Worm (Caenorhabditis elegans) whole organism, midembryonic: ENCODE data around the gene srh-70.

ENCODE experiments used
- cog-1 ChIP-seq: sonication (generic microtip); optimal IDR thresholded peaks from 2 replicates; lab custom pipeline; 2016; ENCODE audit warnings: missing genetic modification characterization, missing compliant biosample characterization
- flt-1 ChIP-seq: fragments of 200-800 bp; sonication (Bioruptor generic); IDR thresholded peaks from 2 replicates; pipeline ENCODE4 v1.3.6; 2022; ENCODE audit warnings: missing genetic modification characterization, missing compliant biosample characterization
- ref-1 ChIP-seq: fragments of 200-800 bp; sonication (Bioruptor generic); conservative IDR thresholded peaks from 2 replicates; pipeline ENCODE4 v1.3.6; 2022; ENCODE audit warnings: missing genetic modification reagents, missing genetic modification characterization, missing compliant biosample characterization
- tab-1 ChIP-seq: fragments of 200-800 bp; sonication (Bioruptor generic); IDR thresholded peaks from 2 replicates; pipeline ENCODE4 v1.3.6; 2022; ENCODE audit warnings: missing genetic modification characterization, missing compliant biosample characterization
- ztf-23 ChIP-seq: fragments of 200-800 bp; sonication (Bioruptor generic); IDR thresholded peaks from 2 replicates; pipeline ENCODE4 v1.3.6; 2022; ENCODE audit warnings: missing genetic modification reagents, missing genetic modification characterization, missing compliant biosample characterization
- ztf-29 ChIP-seq: fragments of 200-800 bp; sonication (Bioruptor generic); IDR thresholded peaks from 2 replicates; pipeline ENCODE4 v1.3.6; 2022; ENCODE audit warnings: missing genetic modification reagents, missing genetic modification characterization, missing compliant biosample characterization

DNA sequence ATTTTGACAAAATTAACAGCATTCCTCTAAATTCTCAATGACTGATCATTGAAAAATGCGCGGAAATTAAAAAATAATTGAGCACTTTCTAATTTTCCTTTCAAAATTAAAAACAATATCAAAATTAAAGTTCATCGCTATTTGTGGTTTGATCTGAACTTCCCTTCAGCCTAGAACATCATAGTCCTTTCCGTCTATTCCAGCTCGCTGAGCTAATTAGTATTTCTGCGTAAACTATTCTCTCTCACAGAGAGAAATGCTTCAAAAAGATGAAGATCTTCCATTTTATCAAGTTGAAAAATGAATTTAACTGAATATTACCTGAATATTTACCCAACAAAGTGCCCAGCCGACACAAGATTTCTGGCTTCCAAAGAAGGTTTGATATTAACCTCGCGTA lies 11.6 kb downstream of the srh-70 start, which contains the start of gene srh-68:
- TF ChIP-seq ref-1 (GFP tag; lab: Robert Waterston, UW) (no peak), tab-1 (GFP tag; lab: Robert Waterston, UW) (no peak), cog-1 (tag; lab: Kevin White, UChicago) (no peak), flt-1 (no peak), ztf-29 (no peak), ztf-23 (no peak)
